Worm (Caenorhabditis elegans): Measurements from ENCODE around the gene fbxb-117.

DNA sequence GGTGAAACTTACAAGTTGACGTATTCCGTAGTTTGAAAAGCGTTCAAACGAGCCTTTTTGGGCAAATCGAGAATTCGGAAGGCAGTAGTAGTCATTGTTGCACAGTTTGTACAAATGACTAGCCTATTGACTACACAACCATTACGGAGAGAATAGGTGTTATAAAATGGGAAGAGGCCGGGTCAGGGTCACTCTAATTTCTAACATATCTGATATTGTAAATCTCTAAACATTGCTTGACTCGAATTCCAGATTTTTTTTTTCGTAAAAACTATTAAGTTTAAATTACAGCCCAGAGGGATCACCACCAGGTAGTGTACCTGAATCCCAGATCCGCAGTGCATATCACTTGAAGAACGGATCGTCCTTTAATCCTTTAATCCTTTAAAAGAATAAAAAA is 45.2 kb upstream of the fbxb-117 start, which contains the start of gene fbxb-2:
- TF ChIP-seq lin-11 (tag; optimal IDR thresholded peaks at IDR 0.05): no peak
- TF ChIP-seq aly-2 (tag; optimal IDR thresholded peaks at IDR 0.05): no peak
- no peak for TF ChIP-seq R02D3.7 (tag; optimal IDR thresholded peaks at IDR 0.05)
- TF ChIP-seq nhr-10 (tag; optimal IDR thresholded peaks at IDR 0.05): no peak
- no peak for TF ChIP-seq snpc-4 (tag; optimal IDR thresholded peaks at IDR 0.05)
- TF ChIP-seq sma-3 (GFP tag; optimal IDR thresholded peaks at IDR 0.05): no peak
- TF ChIP-seq nhr-12 (tag; optimal IDR thresholded peaks at IDR 0.05): no peak
- TF ChIP-seq peb-1 (tag; optimal IDR thresholded peaks at IDR 0.05): no peak
- no peak for TF ChIP-seq ceh-82 (tag; optimal IDR thresholded peaks at IDR 0.05)
- no peak for TF ChIP-seq elt-3 (tag; optimal IDR thresholded peaks at IDR 0.05)
- TF ChIP-seq nhr-25 (tag; optimal IDR thresholded peaks at IDR 0.05): no peak
- no peak for TF ChIP-seq blmp-1 (tag; optimal IDR thresholded peaks at IDR 0.05; ENCODE audit: insufficient read depth)
- no peak for TF ChIP-seq mdl-1 (tag; optimal IDR thresholded peaks at IDR 0.05)
- no peak for TF ChIP-seq ztf-11 (tag; optimal IDR thresholded peaks at IDR 0.05)

All from whole organism, L2 larva.